Worm (Caenorhabditis elegans) whole organism, late embryonic: ENCODE results near the gene T20D4.7.

Experiments
- hlh-30 ChIP-seq: sonication (generic microtip); optimal IDR thresholded peaks from 2 replicates; lab custom pipeline; 2017; ENCODE audit warnings: antibody characterized with exemption, missing genetic modification characterization, missing compliant biosample characterization; ENCODE audit not compliant: insufficient read depth
- nfya-1 ChIP-seq: sonication (generic microtip); optimal IDR thresholded peaks from 2 replicates; lab custom pipeline; 2017; ENCODE audit warnings: missing genetic modification characterization, mild to moderate bottlenecking, missing compliant biosample characterization, antibody characterized with exemption, moderate library complexity
- pqm-1 ChIP-seq: sonication (generic microtip); optimal IDR thresholded peaks from 2 replicates; lab custom pipeline; 2016; ENCODE audit warnings: missing genetic modification characterization, missing compliant biosample characterization

DNA sequence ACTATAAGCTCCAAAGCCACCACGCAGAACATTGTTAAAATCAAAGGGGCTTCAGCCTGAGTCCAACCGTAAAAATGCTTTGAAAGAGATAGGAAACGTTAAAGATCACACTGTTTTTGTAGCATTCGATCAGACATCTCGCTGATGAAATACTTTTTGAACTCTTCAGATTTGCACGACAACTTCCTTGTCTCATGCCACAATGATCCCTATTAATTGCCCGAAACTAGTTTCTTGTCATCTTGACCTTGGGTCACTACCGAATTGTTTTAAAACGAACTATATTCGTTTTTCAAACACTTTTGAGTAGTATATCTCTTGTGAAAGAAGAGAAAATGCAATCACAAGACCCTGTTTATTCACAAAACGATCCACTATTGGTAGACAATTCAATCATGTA is 9.2 kb downstream of the T20D4.7 start, which contains the start of gene T20D4.3:
- TF ChIP-seq pqm-1 (tag; lab: Kevin White, UChicago) (no peak), nfya-1 (tag; lab: Kevin White, UChicago) (no peak), hlh-30 (tag; lab: Kevin White, UChicago) (no peak)
